Worm (Caenorhabditis elegans) whole organism, L4 larva: Measurements from ENCODE around the gene hsp-16.41.

ENCODE experiments used
- Y48G9A.11 ChIP-seq: fragments of 200-800 bp; sonication (Bioruptor generic); IDR thresholded peaks from 2 replicates; pipeline ENCODE4 v1.3.6; 2022; ENCODE audit warnings: missing genetic modification reagents, missing genetic modification characterization, missing compliant biosample characterization
- Y5F2A.4 ChIP-seq: fragments of 200-800 bp; sonication (Bioruptor generic); optimal IDR thresholded peaks from 2 replicates; lab custom pipeline; 2018; ENCODE audit warnings: mild to moderate bottlenecking, missing genetic modification characterization, missing compliant biosample characterization
- Y75B8A.6 ChIP-seq: fragments of 200-800 bp; sonication (Bioruptor generic); IDR thresholded peaks from 2 replicates; pipeline ENCODE4 v1.3.6; 2022; ENCODE audit warnings: missing genetic modification reagents, missing genetic modification characterization, missing compliant biosample characterization
- ZK337.2 ChIP-seq: fragments of 200-800 bp; sonication (Bioruptor generic); IDR thresholded peaks from 2 replicates; pipeline ENCODE4 v1.3.6; 2022; ENCODE audit warnings: missing genetic modification reagents, missing genetic modification characterization, missing compliant biosample characterization
- aha-1 ChIP-seq: fragments of 150-350 bp; peaks from one replicate; lab custom pipeline; 2014; ENCODE audit warnings: missing biosample characterization, missing genetic modification characterization
- ama-1 ChIP-seq: fragments of 150-350 bp; optimal IDR thresholded peaks from 2 replicates; lab custom pipeline; 2014; ENCODE audit warnings: inconsistent platforms, mixed read lengths
- ceh-20 ChIP-seq: fragments of 200-800 bp; sonication (Bioruptor generic); IDR thresholded peaks from 2 replicates; pipeline ENCODE4 v1.3.6; 2022; ENCODE audit warnings: missing genetic modification reagents, missing genetic modification characterization, missing compliant biosample characterization
- daf-12 ChIP-seq: fragments of 150-350 bp; optimal IDR thresholded peaks from 2 replicates; lab custom pipeline; 2014; ENCODE audit warnings: missing biosample characterization, missing genetic modification reagents, missing genetic modification characterization
- daf-16 ChIP-seq, 3 experiments: sonication (generic microtip); optimal IDR thresholded peaks; 2 replicates each; lab custom pipeline; 2016 to 2017; ENCODE audit warnings: missing genetic modification characterization in 3 of 3, missing genetic modification reagents in 3 of 3, mild to moderate bottlenecking in 2 of 3, missing compliant biosample characterization in 2 of 3, missing biosample characterization in 1 of 3, moderate library complexity in 1 of 3
- daf-8 ChIP-seq: fragments of 200-800 bp; sonication (Bioruptor generic); IDR thresholded peaks from 2 replicates; pipeline ENCODE4 v1.3.6; 2022; ENCODE audit warnings: missing genetic modification characterization, missing compliant biosample characterization
- dmd-6 ChIP-seq: fragments of 200-800 bp; sonication (Bioruptor generic); IDR thresholded peaks from 2 replicates; pipeline ENCODE4 v1.3.6; 2022; ENCODE audit warnings: missing genetic modification reagents, missing genetic modification characterization, missing compliant biosample characterization
- dmd-8 ChIP-seq: fragments of 200-800 bp; sonication (Bioruptor generic); IDR thresholded peaks from 2 replicates; pipeline ENCODE4 v1.3.6; 2022; ENCODE audit warnings: missing genetic modification characterization, missing compliant biosample characterization
- dmd-9 ChIP-seq: fragments of 200-800 bp; sonication (Bioruptor generic); IDR thresholded peaks from 2 replicates; pipeline ENCODE4 v1.3.6; 2022; ENCODE audit warnings: missing genetic modification reagents, missing genetic modification characterization, missing compliant biosample characterization
- duxl-1 ChIP-seq: sonication (generic microtip); optimal IDR thresholded peaks from 2 replicates; lab custom pipeline; 2016; ENCODE audit warnings: mild to moderate bottlenecking, missing genetic modification characterization, moderate library complexity, missing compliant biosample characterization; ENCODE audit not compliant: poor library complexity
- dve-1 ChIP-seq: sonication (generic microtip); optimal IDR thresholded peaks from 2 replicates; lab custom pipeline; 2017; ENCODE audit warnings: antibody characterized with exemption, mild to moderate bottlenecking, missing genetic modification characterization, missing compliant biosample characterization; ENCODE audit not compliant: insufficient read depth
- fkh-10 ChIP-seq: fragments of 150-350 bp; optimal IDR thresholded peaks from 2 replicates; lab custom pipeline; 2014; ENCODE audit warnings: missing biosample characterization, missing genetic modification reagents, missing genetic modification characterization
- hif-1 ChIP-seq, 2 experiments: sonication (generic microtip); optimal IDR thresholded peaks; 2 replicates each; lab custom pipeline; 2016 to 2017; ENCODE audit warnings: missing compliant biosample characterization in 2 of 2, missing genetic modification characterization in 2 of 2, missing genetic modification reagents in 2 of 2, missing genotype in 2 of 2, mild to moderate bottlenecking in 1 of 2
- hlh-11 ChIP-seq: fragments of 200-800 bp; sonication (Bioruptor generic); optimal IDR thresholded peaks from 2 replicates; lab custom pipeline; 2018; ENCODE audit warnings: mild to moderate bottlenecking, missing genetic modification characterization, missing compliant biosample characterization
- lim-7 ChIP-seq: fragments of 200-800 bp; sonication (Bioruptor generic); IDR thresholded peaks from 2 replicates; pipeline ENCODE4 v1.3.6; 2022; ENCODE audit warnings: missing genetic modification characterization, missing compliant biosample characterization
- lin-13 ChIP-seq: fragments of 150-350 bp; optimal IDR thresholded peaks from 2 replicates; lab custom pipeline; 2014; ENCODE audit warnings: missing biosample characterization, missing genetic modification reagents, missing genetic modification characterization
- lin-38 ChIP-seq: fragments of 200-800 bp; sonication (Bioruptor generic); IDR thresholded peaks from 2 replicates; pipeline ENCODE4 v1.3.6; 2022; ENCODE audit warnings: missing genetic modification reagents, missing genetic modification characterization, missing compliant biosample characterization
- lir-3 ChIP-seq: sonication (generic microtip); optimal IDR thresholded peaks from 2 replicates; lab custom pipeline; 2016; ENCODE audit warnings: mild to moderate bottlenecking, missing genetic modification characterization, missing compliant biosample characterization
- lsy-2 ChIP-seq, 2 experiments: fragments of 150-350 bp in 1 of 2; sonication (generic microtip) in 1 of 2; optimal IDR thresholded peaks; 2 replicates each; lab custom pipeline; 2014 to 2017; ENCODE audit warnings: missing biosample characterization in 2 of 2, missing genetic modification characterization in 2 of 2
- madf-9 ChIP-seq: fragments of 200-800 bp; sonication (Bioruptor generic); conservative IDR thresholded peaks from 2 replicates; pipeline ENCODE4 v1.3.6; 2022; ENCODE audit warnings: missing genetic modification reagents, missing genetic modification characterization, missing compliant biosample characterization
- mes-2 ChIP-seq: sonication (generic microtip); optimal IDR thresholded peaks from 2 replicates; lab custom pipeline; 2016; ENCODE audit warnings: missing genotype, mild to moderate bottlenecking, missing genetic modification characterization, missing compliant biosample characterization; ENCODE audit not compliant: poor library complexity, severe bottlenecking
- mxl-3 ChIP-seq: fragments of 200-800 bp; sonication (Bioruptor generic); optimal IDR thresholded peaks from 2 replicates; lab custom pipeline; 2018; ENCODE audit warnings: mild to moderate bottlenecking, missing genetic modification characterization, missing compliant biosample characterization
- nhr-102 ChIP-seq: sonication (generic microtip); optimal IDR thresholded peaks from 2 replicates; lab custom pipeline; 2016; ENCODE audit warnings: mild to moderate bottlenecking, missing genetic modification characterization, moderate library complexity, missing compliant biosample characterization
- nhr-41 ChIP-seq: fragments of 200-800 bp; sonication (Bioruptor generic); IDR thresholded peaks from 2 replicates; pipeline ENCODE4 v1.3.6; 2022; ENCODE audit warnings: missing genetic modification reagents, missing genetic modification characterization, missing compliant biosample characterization
- nhr-6 ChIP-seq: fragments of 150-350 bp; optimal IDR thresholded peaks from 2 replicates; lab custom pipeline; 2014; ENCODE audit warnings: missing biosample characterization, missing genetic modification characterization
- pha-4 ChIP-seq, 2 experiments: fragments of 150-350 bp in 1 of 2; fragments of 200-800 bp in 1 of 2; sonication (Bioruptor generic) in 1 of 2; IDR thresholded peaks in 1 of 2; optimal IDR thresholded peaks in 1 of 2; 2 replicates each; pipeline versions ENCODE4 v1.3.6 to Lab custom; 2014 to 2022; ENCODE audit warnings: missing genetic modification characterization in 2 of 2, missing genetic modification reagents in 2 of 2, missing biosample characterization in 1 of 2, missing compliant biosample characterization in 1 of 2
- rbr-2 ChIP-seq: sonication (generic microtip); optimal IDR thresholded peaks from 2 replicates; lab custom pipeline; 2016; ENCODE audit warnings: missing genotype, missing genetic modification characterization, missing compliant biosample characterization
- saeg-2 ChIP-seq: fragments of 200-800 bp; sonication (Bioruptor generic); IDR thresholded peaks from 2 replicates; pipeline ENCODE4 v1.3.6; 2022; ENCODE audit warnings: missing genetic modification reagents, missing genetic modification characterization, missing compliant biosample characterization
- snpc-4 ChIP-seq: fragments of 150-350 bp; optimal IDR thresholded peaks from 2 replicates; lab custom pipeline; 2014; ENCODE audit warnings: missing biosample characterization, missing genetic modification characterization
- spr-3 ChIP-seq: fragments of 200-800 bp; sonication (Bioruptor generic); optimal IDR thresholded peaks from 2 replicates; lab custom pipeline; 2018; ENCODE audit warnings: mild to moderate bottlenecking, missing genetic modification characterization, missing compliant biosample characterization
- tag-97 ChIP-seq: fragments of 200-800 bp; sonication (Bioruptor generic); IDR thresholded peaks from 2 replicates; pipeline ENCODE4 v1.3.6; 2022; ENCODE audit warnings: missing genetic modification characterization, missing compliant biosample characterization
- unc-62 ChIP-seq, 3 experiments: fragments of 150-350 bp in 1 of 3; sonication (generic microtip); optimal IDR thresholded peaks in 2 of 3; peaks in 1 of 3; 1 replicate in 1 of 3; 2 replicates in 2 of 3; lab custom pipeline; 2014 to 2017; ENCODE audit warnings: missing biosample characterization in 3 of 3, missing genetic modification characterization in 3 of 3, missing genetic modification reagents in 3 of 3, missing genotype in 1 of 3
- zfp-3 ChIP-seq: fragments of 200-800 bp; sonication (Bioruptor generic); conservative IDR thresholded peaks from 2 replicates; pipeline ENCODE4 v1.3.6; 2022; ENCODE audit warnings: missing genetic modification reagents, missing genetic modification characterization, missing compliant biosample characterization
- zip-11 ChIP-seq: fragments of 200-800 bp; sonication (Bioruptor generic); IDR thresholded peaks from 2 replicates; pipeline ENCODE4 v1.3.6; 2022; ENCODE audit warnings: missing genetic modification characterization, missing compliant biosample characterization
- zip-2 ChIP-seq: fragments of 150-350 bp; optimal IDR thresholded peaks from 2 replicates; lab custom pipeline; 2014; ENCODE audit warnings: missing biosample characterization, missing genetic modification characterization

hsp-16.41 gene

DNA sequence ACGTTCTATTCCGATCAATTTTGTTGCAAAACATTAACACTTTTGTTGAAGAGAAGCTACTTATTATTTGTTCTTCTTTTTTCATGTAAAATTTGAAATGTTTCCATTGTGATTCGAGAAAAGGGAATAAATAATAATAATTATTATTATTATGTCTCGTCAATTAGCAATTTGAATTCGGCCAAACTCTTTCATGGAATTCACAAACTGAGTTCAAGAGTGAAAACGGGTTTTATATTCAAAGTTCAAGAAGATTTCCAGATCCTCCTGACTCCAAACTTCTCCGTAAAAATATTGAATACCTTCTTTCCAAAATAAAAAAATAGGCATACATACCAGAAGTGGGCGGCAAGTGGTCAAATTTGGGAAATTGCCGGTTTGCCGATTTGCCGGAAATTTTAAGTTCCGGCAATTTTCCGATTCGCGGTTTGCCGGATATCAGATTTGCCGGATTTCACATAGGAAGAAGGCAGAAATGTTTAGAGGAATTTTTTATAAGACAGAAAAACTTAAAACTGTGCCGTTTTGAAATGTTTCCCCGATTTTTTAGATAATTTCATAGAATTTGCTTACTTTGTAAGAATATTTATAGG, 842 bp downstream of the hsp-16.41 start:
- TF ChIP-seq ama-1 (no peak), nhr-41 (GFP tag; lab: Robert Waterston, UW) (no peak), lim-7 (0 out of 2 replicates have a peak, but pooled peaks have one; percentile 19), spr-3 (GFP tag; lab: Kevin White, UChicago) (no peak), daf-16 (GFP tag; optimal IDR thresholded peaks at IDR 0.05; lab: Kevin White, UChicago) (no peak), daf-16 (tag; optimal IDR thresholded peaks at IDR 0.05; lab: Kevin White, UChicago) (peak; percentile 14), zip-2 (tag; lab: Kevin White, UChicago) (no peak), lin-13 (no peak), dmd-6 (GFP tag; lab: Robert Waterston, UW) (no peak), pha-4 (GFP tag; IDR thresholded peaks at IDR 0.05; lab: Robert Waterston, UW) (no peak), pha-4 (tag; optimal IDR thresholded peaks at IDR 0.05; lab: Kevin White, UChicago) (peak; percentile 56), mxl-3 (GFP tag; lab: Kevin White, UChicago) (peak; percentile 31), zfp-3 (GFP tag; lab: Robert Waterston, UW) (peak; percentile 46; the same call in 1 of the 2 replicates), hlh-11 (tag; lab: Kevin White, UChicago) (peak; percentile 3), nhr-102 (tag; lab: Kevin White, UChicago) (no peak), tag-97 (GFP tag; lab: Robert Waterston, UW) (no peak), dmd-9 (GFP tag; lab: Robert Waterston, UW) (no peak), aha-1 (tag; lab: Kevin White, UChicago) (peak; percentile 44)

- TF ChIP-seq Y75B8A.6 (GFP tag; lab: Robert Waterston, UW) (no peak), Y5F2A.4 (GFP tag; lab: Kevin White, UChicago) (no peak), unc-62 (GFP tag; optimal IDR thresholded peaks at IDR 0.05 in 1 of 2; lab: Kevin White, UChicago) (no peak), unc-62 (tag; optimal IDR thresholded peaks at IDR 0.05; lab: Kevin White, UChicago) (no peak), lsy-2 (tag; optimal IDR thresholded peaks at IDR 0.05; lab: Kevin White, UChicago) (no peak), pha-4 (GFP tag; IDR thresholded peaks at IDR 0.05; lab: Robert Waterston, UW) (no peak), pha-4 (tag; optimal IDR thresholded peaks at IDR 0.05; lab: Kevin White, UChicago) (no peak), mes-2 (no peak), hif-1 (tag; optimal IDR thresholded peaks at IDR 0.05; lab: Kevin White, UChicago) (no peak), fkh-10 (GFP tag; lab: Kevin White, UChicago) (no peak), ceh-20 (GFP tag; lab: Robert Waterston, UW) (no peak), zip-11 (no peak), nhr-6 (tag; lab: Kevin White, UChicago) (no peak), madf-9 (GFP tag; lab: Robert Waterston, UW) (no peak), ZK337.2 (GFP tag; lab: Robert Waterston, UW) (no peak), dmd-9 (GFP tag; lab: Robert Waterston, UW) (no peak), daf-8 (GFP tag; lab: Robert Waterston, UW) (no peak), zip-2 (tag; lab: Kevin White, UChicago) (no peak), Y48G9A.11 (GFP tag; lab: Robert Waterston, UW) (no peak), rbr-2 (tag; lab: Kevin White, UChicago) (no peak), duxl-1 (tag; lab: Kevin White, UChicago) (no peak)
Measured at ce11 chrV:1807160-1807559, 2.2 kb downstream of the hsp-16.41 start, which contains the start of gene srt-42. Gene srt-42, plus strand, starts transcription at chrV:1807460.

- TF ChIP-seq lin-38 (GFP tag; lab: Robert Waterston, UW) (no peak), daf-12 (tag; lab: Kevin White, UChicago) (no peak), saeg-2 (GFP tag; lab: Robert Waterston, UW) (no peak), snpc-4 (tag; lab: Kevin White, UChicago) (no peak), dmd-8 (GFP tag; lab: Robert Waterston, UW) (no peak), madf-9 (GFP tag; lab: Robert Waterston, UW) (no peak), dve-1 (tag; lab: Kevin White, UChicago) (no peak), nhr-6 (tag; lab: Kevin White, UChicago) (no peak), mes-2 (no peak), lir-3 (tag; lab: Kevin White, UChicago) (no peak)
Measured at ce11 chrV:1811035-1811434, 6.1 kb downstream of the hsp-16.41 start, which contains the start of gene Y46H3A.4. Gene Y46H3A.4, minus strand, starts transcription at chrV:1811135.
